Fruit fly (Drosophila melanogaster) whole organism, prepupa: Measurements from ENCODE around the gene CG43901.

Experiments used
- CG10669 ChIP-seq: fragments of 200-800 bp; sonication (Bioruptor generic); optimal IDR thresholded peaks from 3 replicates; lab custom pipeline; 2018; ENCODE audit warnings: missing biosample characterization, mild to moderate bottlenecking, missing genetic modification characterization, moderate library complexity
- CG11762 ChIP-seq: fragments of 200-800 bp; sonication (Bioruptor generic); optimal IDR thresholded peaks from 3 replicates; lab custom pipeline; 2016; ENCODE audit warnings: missing biosample characterization, missing genetic modification characterization; ENCODE audit not compliant: insufficient read depth
- CG16779 ChIP-seq: fragments of 200-800 bp; sonication (Bioruptor generic); optimal IDR thresholded peaks from 3 replicates; lab custom pipeline; 2017; ENCODE audit warnings: missing biosample characterization, mild to moderate bottlenecking, missing genetic modification characterization
- CG3032 ChIP-seq: fragments of 200-800 bp; optimal IDR thresholded peaks from 2 replicates; lab custom pipeline; 2019; ENCODE audit warnings: missing biosample characterization, mild to moderate bottlenecking, missing genetic modification characterization, moderate library complexity
- CG32006 ChIP-seq: fragments of 200-800 bp; sonication (Bioruptor generic); optimal IDR thresholded peaks from 3 replicates; lab custom pipeline; 2017; ENCODE audit warnings: missing biosample characterization, mild to moderate bottlenecking, missing genetic modification characterization
- CG4318 ChIP-seq: fragments of 200-800 bp; sonication (Bioruptor generic); optimal IDR thresholded peaks from 3 replicates; lab custom pipeline; 2017; ENCODE audit warnings: missing biosample characterization, mild to moderate bottlenecking, missing genetic modification characterization
- CG6163 ChIP-seq: fragments of 200-800 bp; sonication (Bioruptor generic); IDR thresholded peaks from 3 replicates; pipeline ENCODE4 v1.3.6; 2022; ENCODE audit warnings: missing biosample characterization, missing genetic modification characterization
- CG6276 ChIP-seq: fragments of 200-800 bp; sonication (Bioruptor generic); optimal IDR thresholded peaks from 2 replicates; lab custom pipeline; 2017; ENCODE audit warnings: missing biosample characterization, mild to moderate bottlenecking, missing genetic modification characterization
- CG6808 ChIP-seq: fragments of 200-800 bp; sonication (Bioruptor generic); optimal IDR thresholded peaks from 3 replicates; lab custom pipeline; 2017; ENCODE audit warnings: missing biosample characterization, missing genetic modification characterization, mild to moderate bottlenecking, moderate library complexity, missing genetic modification reagents
- CG7368 ChIP-seq: fragments of 200-800 bp; sonication (Bioruptor generic); optimal IDR thresholded peaks from 3 replicates; lab custom pipeline; 2016; ENCODE audit warnings: missing biosample characterization, missing genetic modification characterization
- CG8632 ChIP-seq: fragments of 200-800 bp; sonication (Bioruptor generic); optimal IDR thresholded peaks from 3 replicates; lab custom pipeline; 2016; ENCODE audit warnings: missing biosample characterization, missing genetic modification characterization
- Ets21C ChIP-seq: fragments of 200-800 bp; sonication (Bioruptor generic); optimal IDR thresholded peaks from 3 replicates; lab custom pipeline; 2016; ENCODE audit warnings: missing biosample characterization, missing genetic modification characterization
- Ets96B ChIP-seq: fragments of 200-800 bp; optimal IDR thresholded peaks from 2 replicates; lab custom pipeline; 2019; ENCODE audit warnings: missing biosample characterization, mild to moderate bottlenecking, missing genetic modification characterization, moderate library complexity
- Lpt ChIP-seq: fragments of 200-800 bp; sonication (Bioruptor generic); optimal IDR thresholded peaks from 3 replicates; lab custom pipeline; 2016; ENCODE audit warnings: missing biosample characterization, missing genetic modification characterization
- Met ChIP-seq: fragments of 200-800 bp; sonication (Bioruptor generic); optimal IDR thresholded peaks from 3 replicates; lab custom pipeline; 2016; ENCODE audit warnings: missing biosample characterization, missing genetic modification characterization
- Smox ChIP-seq: fragments of 200-800 bp; sonication (Bioruptor generic); optimal IDR thresholded peaks from 3 replicates; lab custom pipeline; 2016; ENCODE audit warnings: missing biosample characterization, missing genetic modification characterization
- achi ChIP-seq: fragments of 200-800 bp; sonication (Bioruptor generic); optimal IDR thresholded peaks from 3 replicates; lab custom pipeline; 2016; ENCODE audit warnings: missing biosample characterization, missing genetic modification characterization
- esn ChIP-seq: fragments of 200-800 bp; sonication (Bioruptor generic); optimal IDR thresholded peaks from 2 replicates; lab custom pipeline; 2016; ENCODE audit warnings: missing biosample characterization, mild to moderate bottlenecking, missing genetic modification characterization, moderate library complexity
- fd59A ChIP-seq: fragments of 200-800 bp; sonication (Bioruptor generic); optimal IDR thresholded peaks from 2 replicates; lab custom pipeline; 2017; ENCODE audit warnings: missing biosample characterization, mild to moderate bottlenecking, missing genetic modification characterization, missing genetic modification reagents
- fd85E ChIP-seq: fragments of 200-800 bp; sonication (Bioruptor generic); optimal IDR thresholded peaks from 3 replicates; lab custom pipeline; 2016; ENCODE audit warnings: missing biosample characterization, missing genetic modification characterization
- pdm3 ChIP-seq: fragments of 200-800 bp; sonication (Bioruptor generic); optimal IDR thresholded peaks from 3 replicates; lab custom pipeline; 2016; ENCODE audit warnings: missing biosample characterization, missing genetic modification characterization
- salr ChIP-seq, 2 experiments: fragments of 200-800 bp; sonication (Bioruptor generic); optimal IDR thresholded peaks; 3 replicates each; lab custom pipeline; 2016 to 2018; ENCODE audit warnings: missing biosample characterization in 2 of 2, missing genetic modification characterization in 2 of 2, mild to moderate bottlenecking in 1 of 2
- spab ChIP-seq: fragments of 200-800 bp; sonication (Bioruptor generic); optimal IDR thresholded peaks from 2 replicates; lab custom pipeline; 2017; ENCODE audit warnings: missing biosample characterization, mild to moderate bottlenecking, missing genetic modification characterization, missing genetic modification reagents
- ss ChIP-seq, 2 experiments: fragments of 200-800 bp; sonication (Bioruptor generic); optimal IDR thresholded peaks; 2 replicates in 1 of 2; 3 replicates in 1 of 2; lab custom pipeline; 2017 to 2018; ENCODE audit warnings: mild to moderate bottlenecking in 2 of 2, missing biosample characterization in 2 of 2, missing genetic modification characterization in 2 of 2, moderate library complexity in 1 of 2
- svp ChIP-seq: fragments of 200-800 bp; sonication (Bioruptor generic); peaks from one replicate; lab custom pipeline; 2016; ENCODE audit warnings: missing biosample characterization, missing genetic modification characterization
- topi ChIP-seq: fragments of 200-800 bp; sonication (Bioruptor generic); optimal IDR thresholded peaks from 3 replicates; lab custom pipeline; 2016; ENCODE audit warnings: missing biosample characterization, missing genetic modification characterization

The CG43901 gene

DNA sequence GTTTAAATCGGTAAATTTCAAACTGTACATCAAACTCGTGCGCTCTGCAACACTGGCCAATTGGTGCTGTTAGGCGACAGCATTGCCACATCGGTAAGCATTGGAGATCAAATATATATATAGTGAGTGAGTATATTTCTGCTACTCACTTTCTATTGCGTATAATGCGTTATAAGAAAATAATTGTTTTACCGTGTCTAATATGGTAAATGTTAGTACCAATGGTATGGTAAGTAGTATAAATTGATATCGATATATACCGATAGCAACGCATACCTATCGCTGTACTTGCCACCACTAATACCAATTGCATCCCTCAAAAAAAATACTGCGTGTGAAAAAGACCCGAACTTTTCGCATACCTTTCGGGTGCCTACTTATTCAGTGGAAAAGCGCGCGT lies 48.2 kb upstream of the CG43901 start, which contains the start of the genes sofe and CG2186 (continued):
- TF ChIP-seq esn (GFP tag; lab: Kevin White, UChicago) = peak; percentile 43
- TF ChIP-seq CG6276 (GFP tag; lab: Kevin White, UChicago) = no peak
- TF ChIP-seq Lpt (GFP tag; lab: Kevin White, UChicago) = no peak
- TF ChIP-seq Smox (GFP tag; lab: Kevin White, UChicago) = peak; percentile 43

DNA sequence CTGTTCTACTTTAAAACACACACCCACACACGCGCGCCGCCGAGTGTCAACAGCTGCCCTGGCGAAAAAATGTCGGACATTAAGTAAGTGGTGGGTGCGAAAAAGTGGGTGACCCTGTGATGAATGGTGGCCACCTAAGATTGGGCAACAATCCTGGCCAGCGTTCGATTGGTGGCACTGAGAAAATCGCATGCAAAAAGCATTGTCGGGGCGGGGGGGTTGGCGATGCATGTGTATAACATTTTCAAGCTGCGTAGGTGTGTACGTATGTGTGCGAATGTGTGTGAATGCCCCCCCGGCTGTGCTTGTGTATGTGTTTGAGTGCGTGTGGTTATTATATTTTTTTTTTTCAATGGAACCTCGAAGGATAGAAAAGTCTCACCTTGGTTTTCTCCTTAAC lies 47.7 kb upstream of the CG43901 start:
- TF ChIP-seq spab (GFP tag; lab: Kevin White, UChicago) = no peak
- TF ChIP-seq CG3032 = no peak
- TF ChIP-seq CG32006 = no peak
- no peak for TF ChIP-seq CG16779 (tag; lab: Kevin White, UChicago)
- no peak for TF ChIP-seq CG8632 (GFP tag; lab: Kevin White, UChicago)

DNA sequence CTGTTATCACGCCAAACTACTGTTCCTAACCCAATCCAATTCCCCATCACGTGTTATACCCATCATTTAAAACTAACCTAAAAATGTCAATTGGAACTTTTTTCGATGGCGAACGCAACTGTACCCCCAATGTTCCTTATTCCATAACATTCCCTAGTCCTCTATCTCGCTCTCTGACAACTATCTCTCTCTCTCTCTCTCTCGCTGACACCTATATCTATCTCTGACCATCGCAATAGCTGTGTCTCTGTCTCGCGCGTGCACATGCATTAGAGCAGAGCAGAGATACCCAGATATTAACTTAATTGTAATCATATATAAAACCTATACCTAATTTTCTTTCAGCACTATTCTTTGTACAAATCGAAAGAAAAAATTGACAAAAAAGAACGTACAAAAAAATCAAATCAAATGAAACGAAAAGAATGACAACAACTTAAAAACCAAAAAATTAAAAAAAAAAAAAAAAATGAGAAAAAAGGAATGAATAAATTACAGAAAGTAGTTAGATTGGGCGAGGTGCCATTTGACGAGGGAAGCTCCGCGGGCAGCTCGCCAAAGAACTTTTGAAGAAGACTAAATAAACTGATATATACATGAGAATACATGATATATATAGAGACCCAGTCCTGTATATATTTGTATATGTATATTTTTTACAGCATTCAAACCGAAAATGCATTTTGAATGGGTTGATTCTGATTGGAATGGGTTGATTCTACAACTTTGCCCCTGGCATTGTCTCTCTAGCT lies 39.8 kb upstream of the CG43901 start:
- TF ChIP-seq CG6808 (GFP tag; lab: Kevin White, UChicago) (no peak), esn (GFP tag; lab: Kevin White, UChicago) (no peak), fd85E (no peak), fd59A (GFP tag; lab: Kevin White, UChicago) (no peak), Ets96B (tag; lab: Kevin White, UChicago) (no peak), svp (GFP tag; lab: Kevin White, UChicago) (no peak)
- TF ChIP-seq, all 60 proteins: peak for 0

DNA sequence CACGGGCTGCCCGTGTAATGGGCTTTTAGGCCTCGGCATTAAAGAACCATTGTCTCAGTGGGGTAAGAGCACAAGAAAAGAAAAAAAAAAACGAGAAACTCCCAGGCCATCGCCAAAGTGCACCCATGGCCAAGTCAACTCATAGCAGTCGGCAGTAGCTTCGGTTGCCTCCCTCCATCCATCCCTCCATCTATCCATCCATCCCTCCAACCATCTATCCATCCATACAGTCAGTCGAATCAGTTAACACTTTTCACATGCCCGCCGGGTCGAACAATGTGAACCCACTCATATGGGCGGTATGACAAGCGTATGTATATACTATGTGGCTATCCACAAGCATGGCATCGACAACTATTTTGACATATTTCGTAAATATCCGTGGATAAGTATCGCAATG lies 37.9 kb upstream of the CG43901 start:
- no peak for TF ChIP-seq pdm3
- no peak for TF ChIP-seq CG6163
- no peak for TF ChIP-seq achi (GFP tag; lab: Kevin White, UChicago)
- no peak for TF ChIP-seq fd85E
- TF ChIP-seq fd59A (GFP tag; lab: Kevin White, UChicago) = no peak

DNA sequence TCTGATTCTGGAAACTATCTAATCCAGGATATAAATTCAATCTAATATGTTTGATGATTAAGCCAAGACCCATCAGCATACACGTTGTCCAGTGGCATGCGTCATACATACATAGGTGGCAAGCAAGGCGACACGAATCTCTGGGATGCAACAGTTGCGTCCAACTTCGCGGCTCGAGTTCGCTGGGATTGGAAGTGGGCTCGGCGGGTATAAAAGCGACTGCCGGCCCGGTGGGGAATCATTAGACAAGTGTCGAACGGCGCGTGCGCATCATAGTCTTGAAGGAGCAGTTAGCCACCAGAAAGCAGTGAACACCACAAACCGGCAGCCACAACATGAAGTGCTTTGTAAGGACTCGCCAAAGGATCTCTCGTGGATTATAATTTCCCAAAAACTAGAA lies 36.5 kb upstream of the CG43901 start, which contains the start of gene CG2157:
Gene CG2157 (plus strand): TSS at position 240 of the 400 bp plus-strand sequence.
- no peak for TF ChIP-seq CG4318
- TF ChIP-seq CG6163 = no peak
- no peak for TF ChIP-seq CG8632 (GFP tag; lab: Kevin White, UChicago)
- no peak for TF ChIP-seq Ets21C (GFP tag; lab: Kevin White, UChicago)
- no peak for TF ChIP-seq ss (GFP tag; optimal IDR thresholded peaks at IDR 0.05; lab: Kevin White, UChicago)
- TF ChIP-seq Smox (GFP tag; lab: Kevin White, UChicago) = no peak
- no peak for TF ChIP-seq Met (GFP tag; lab: Kevin White, UChicago)
- TF ChIP-seq CG16779 (tag; lab: Kevin White, UChicago) = no peak
- TF ChIP-seq CG11762 (GFP tag; lab: Kevin White, UChicago) = no peak
- no peak for TF ChIP-seq CG3032
- no peak for TF ChIP-seq topi (GFP tag; lab: Kevin White, UChicago)
- TF ChIP-seq, all 60 proteins: peak for 0

DNA sequence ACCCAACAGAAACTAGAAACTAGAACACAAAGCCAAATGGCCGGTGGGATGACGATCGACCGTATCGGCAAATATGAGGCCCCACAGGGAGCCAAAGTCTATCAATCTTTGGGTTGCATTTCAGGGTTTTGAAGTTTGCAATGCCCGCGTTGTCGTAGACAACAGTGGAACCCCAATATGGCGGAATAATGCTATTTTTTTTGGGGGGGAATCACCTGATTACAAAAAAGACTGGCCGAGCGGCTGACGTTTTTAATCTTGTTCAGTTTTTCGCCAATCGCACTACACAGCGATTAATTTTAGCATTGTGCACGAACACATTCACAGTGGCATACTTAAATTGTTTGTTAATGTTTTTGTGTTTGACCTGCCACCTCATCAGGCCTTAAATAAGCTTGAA lies 29.1 kb upstream of the CG43901 start:
- TF ChIP-seq CG7368 (no peak), CG10669 (GFP tag; lab: Kevin White, UChicago) (no peak), salr (GFP tag; optimal IDR thresholded peaks at IDR 0.05; lab: Kevin White, UChicago) (no peak)
